Worm (Caenorhabditis elegans): ENCODE results near the gene Y48A6C.8.

DNA sequence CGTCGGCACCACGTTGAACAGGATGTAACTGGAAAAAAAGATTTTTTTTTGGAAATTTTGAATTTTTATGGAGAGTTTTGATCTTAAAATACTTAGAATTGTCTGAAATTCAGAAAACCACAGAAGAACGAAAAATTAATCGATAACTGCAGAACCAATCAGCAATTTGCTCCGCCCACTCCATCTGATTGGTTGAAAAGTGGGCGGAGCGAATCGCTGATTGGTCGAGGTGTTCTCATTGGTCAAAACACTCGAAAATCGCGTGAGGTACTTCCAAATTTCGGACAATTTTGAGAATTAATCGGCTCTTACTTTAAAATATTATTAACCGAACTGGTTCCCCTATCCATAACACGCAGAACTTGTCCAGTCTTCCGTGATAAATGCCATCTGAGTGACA, 31.7 kb downstream of the Y48A6C.8 start:
- TF ChIP-seq attf-5 (GFP tag; optimal IDR thresholded peaks at IDR 0.05) (no peak), ceh-27 (GFP tag; optimal IDR thresholded peaks at IDR 0.05) (no peak), F55B11.4 (tag; optimal IDR thresholded peaks at IDR 0.05; ENCODE audit: borderline replicate concordance, insufficient read depth) (no peak), lin-35 (GFP tag; optimal IDR thresholded peaks at IDR 0.05) (no peak), fkh-3 (tag; optimal IDR thresholded peaks at IDR 0.05) (no peak), hsf-1 (GFP tag; IDR thresholded peaks at IDR 0.05) (no peak), D2030.7 (GFP tag; IDR thresholded peaks at IDR 0.05) (no peak), bed-1 (GFP tag; IDR thresholded peaks at IDR 0.05) (no peak), efl-1 (GFP tag; optimal IDR thresholded peaks at IDR 0.05) (no peak), dox-1 (GFP tag; IDR thresholded peaks at IDR 0.05) (no peak)
